Fruit fly (Drosophila melanogaster) whole organism: Measurements from ENCODE around the gene CG32454.

Source experiments
- EcR ChIP-seq, 2 experiments: fragments of >200 bp; optimal IDR thresholded peaks; 2 replicates each; lab custom pipeline; 2017; ENCODE audit warnings: missing biosample characterization in 2 of 2, missing genetic modification characterization in 2 of 2, missing genetic modification reagents in 2 of 2
- pan ChIP-seq: fragments of >200 bp; optimal IDR thresholded peaks from 2 replicates; lab custom pipeline; 2017

dm6 chr3L:22711855-22712254, 17.7 kb upstream of the CG32454 start, which contains the start of gene CG11370:
- TF ChIP-seq pan (lab: Kevin White, UChicago) (no peak), EcR (GFP tag; optimal IDR thresholded peaks at IDR 0.05; lab: Kevin White, UChicago) (no peak)
